Worm (Caenorhabditis elegans) whole organism, midembryonic: ENCODE measurements around the gene F28H6.4.

Experiments used
- T22C8.4 ChIP-seq: fragments of 200-800 bp; sonication (Bioruptor generic); IDR thresholded peaks from 2 replicates; pipeline ENCODE4 v1.3.6; 2022; ENCODE audit warnings: missing genetic modification characterization, missing compliant biosample characterization
- cog-1 ChIP-seq: sonication (generic microtip); optimal IDR thresholded peaks from 2 replicates; lab custom pipeline; 2016; ENCODE audit warnings: missing genetic modification characterization, missing compliant biosample characterization
- flt-1 ChIP-seq: fragments of 200-800 bp; sonication (Bioruptor generic); IDR thresholded peaks from 2 replicates; pipeline ENCODE4 v1.3.6; 2022; ENCODE audit warnings: missing genetic modification characterization, missing compliant biosample characterization
- klf-2 ChIP-seq: fragments of 200-800 bp; sonication (Bioruptor generic); conservative IDR thresholded peaks from 2 replicates; pipeline ENCODE4 v1.3.6; 2022; ENCODE audit warnings: missing genetic modification reagents, missing genetic modification characterization, missing compliant biosample characterization
- med-1 ChIP-seq: sonication (generic microtip); optimal IDR thresholded peaks from 2 replicates; lab custom pipeline; 2017; ENCODE audit warnings: missing genetic modification characterization, mild to moderate bottlenecking, missing compliant biosample characterization, antibody characterized with exemption, missing genetic modification reagents; ENCODE audit not compliant: insufficient read depth
- ref-1 ChIP-seq: fragments of 200-800 bp; sonication (Bioruptor generic); conservative IDR thresholded peaks from 2 replicates; pipeline ENCODE4 v1.3.6; 2022; ENCODE audit warnings: missing genetic modification reagents, missing genetic modification characterization, missing compliant biosample characterization
- tab-1 ChIP-seq: fragments of 200-800 bp; sonication (Bioruptor generic); IDR thresholded peaks from 2 replicates; pipeline ENCODE4 v1.3.6; 2022; ENCODE audit warnings: missing genetic modification characterization, missing compliant biosample characterization
- ztf-23 ChIP-seq: fragments of 200-800 bp; sonication (Bioruptor generic); IDR thresholded peaks from 2 replicates; pipeline ENCODE4 v1.3.6; 2022; ENCODE audit warnings: missing genetic modification reagents, missing genetic modification characterization, missing compliant biosample characterization
- ztf-29 ChIP-seq: fragments of 200-800 bp; sonication (Bioruptor generic); IDR thresholded peaks from 2 replicates; pipeline ENCODE4 v1.3.6; 2022; ENCODE audit warnings: missing genetic modification reagents, missing genetic modification characterization, missing compliant biosample characterization

Gene F28H6.4

ce11 chrX:14141344-14141841 is 13.7 kb downstream of the F28H6.4 start:
- TF ChIP-seq cog-1: no peak
- no peak for TF ChIP-seq ztf-29 (GFP tag; lab: Robert Waterston, UW)
- no peak for TF ChIP-seq tab-1 (GFP tag; lab: Robert Waterston, UW)
- TF ChIP-seq med-1 (GFP tag; lab: Kevin White, UChicago): no peak
- no peak for TF ChIP-seq T22C8.4
- TF ChIP-seq ref-1 (GFP tag; lab: Robert Waterston, UW): no peak

DNA sequence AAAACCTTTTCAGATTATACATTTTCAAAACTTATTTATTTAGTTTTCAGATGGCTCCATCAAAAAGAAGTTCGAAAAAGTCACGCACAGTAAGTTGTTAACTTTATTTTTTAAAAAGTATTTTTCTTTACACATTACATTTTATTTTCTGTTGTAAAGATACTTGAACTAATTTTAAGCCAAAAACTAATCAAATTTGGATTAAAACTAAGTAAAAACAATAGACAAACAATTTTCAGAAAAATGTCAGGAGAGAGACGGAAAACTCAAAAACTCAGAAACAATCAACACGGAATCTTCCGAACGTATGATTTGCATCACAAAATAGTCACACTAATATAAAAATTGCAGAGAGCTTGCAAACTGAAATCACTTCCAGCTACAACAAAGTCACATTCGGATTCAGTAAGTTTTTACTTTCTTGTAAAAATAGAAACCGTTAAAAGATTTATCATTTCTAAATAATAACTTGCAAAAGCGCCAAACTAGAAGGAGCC is 14.3 kb downstream of the F28H6.4 start, which contains the start of gene ceh-89:
ceh-89 (plus strand) TSS at position 51 of the 497 bp plus-strand sequence.
- no peak for TF ChIP-seq ztf-23
- no peak for TF ChIP-seq tab-1 (GFP tag; lab: Robert Waterston, UW)
- TF ChIP-seq T22C8.4: no peak
- TF ChIP-seq flt-1 (GFP tag; lab: Robert Waterston, UW): no peak
- TF ChIP-seq klf-2 (GFP tag; lab: Robert Waterston, UW): no peak
- no peak for TF ChIP-seq cog-1

ce11 chrX:14145634-14146033 is 18.0 kb downstream of the F28H6.4 start:
- TF ChIP-seq ztf-23 (no peak), tab-1 (GFP tag; lab: Robert Waterston, UW) (no peak), ref-1 (GFP tag; lab: Robert Waterston, UW) (no peak), T22C8.4 (no peak), ztf-29 (GFP tag; lab: Robert Waterston, UW) (no peak), cog-1 (no peak), med-1 (GFP tag; lab: Kevin White, UChicago) (no peak), flt-1 (GFP tag; lab: Robert Waterston, UW) (no peak), klf-2 (GFP tag; lab: Robert Waterston, UW) (no peak)

DNA sequence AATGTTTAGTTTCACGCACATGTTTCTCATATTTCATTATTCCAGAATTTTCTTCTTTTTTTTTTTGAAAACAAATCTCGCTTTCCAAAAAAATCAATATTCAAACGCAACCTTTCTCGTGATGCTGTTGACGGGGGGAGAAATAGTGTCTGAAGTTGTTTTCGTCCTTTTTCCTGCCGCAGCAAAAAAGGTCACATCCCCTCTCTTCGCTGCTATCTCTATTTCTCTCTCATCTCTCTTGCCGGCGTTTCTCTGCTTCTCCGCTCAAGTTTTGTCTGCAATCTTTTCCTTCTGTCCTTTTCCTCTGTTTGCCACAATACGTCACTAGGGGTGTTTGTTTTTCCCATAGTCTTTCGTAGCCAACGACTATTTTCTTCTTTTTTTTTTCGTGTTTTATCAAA is 19.1 kb downstream of the F28H6.4 start:
- TF ChIP-seq tab-1 (GFP tag; lab: Robert Waterston, UW): peak; percentile 28; the same call in 1 of the 2 replicates
- peak; percentile 14 for TF ChIP-seq cog-1
- TF ChIP-seq med-1 (GFP tag; lab: Kevin White, UChicago): no peak

- TF ChIP-seq ztf-29 (GFP tag; lab: Robert Waterston, UW) (no peak), klf-2 (GFP tag; lab: Robert Waterston, UW) (no peak), ref-1 (GFP tag; lab: Robert Waterston, UW) (no peak), tab-1 (GFP tag; lab: Robert Waterston, UW) (no peak), cog-1 (no peak), flt-1 (GFP tag; lab: Robert Waterston, UW) (no peak), med-1 (GFP tag; lab: Kevin White, UChicago) (no peak), T22C8.4 (no peak), ztf-23 (no peak)
Measured at ce11 chrX:14147400-14147799, 19.7 kb downstream of the F28H6.4 start, which contains the start of gene akt-2. akt-2 (plus strand) TSS chrX:14147700.

DNA sequence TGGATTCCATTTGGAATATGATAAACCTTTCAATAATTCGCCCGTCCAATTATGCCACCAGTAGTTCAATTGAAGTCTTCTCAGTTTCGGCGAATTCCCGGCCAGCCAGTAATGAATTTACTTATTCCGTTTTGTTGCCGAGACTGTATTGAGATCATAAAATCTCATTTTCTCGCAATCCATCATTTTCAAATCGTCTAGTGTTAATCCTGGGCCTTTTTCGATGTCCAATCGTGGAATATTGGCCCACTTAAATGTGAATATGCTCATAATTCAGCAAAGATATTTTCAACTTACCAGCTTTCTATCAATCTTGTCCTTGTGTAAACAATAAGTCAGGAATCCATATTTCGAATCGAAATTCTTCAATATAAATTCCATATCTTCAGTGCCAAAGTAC is 25.0 kb downstream of the F28H6.4 start:
- no peak for TF ChIP-seq tab-1 (GFP tag; lab: Robert Waterston, UW)
- no peak for TF ChIP-seq klf-2 (GFP tag; lab: Robert Waterston, UW)
- TF ChIP-seq ztf-29 (GFP tag; lab: Robert Waterston, UW): no peak
- TF ChIP-seq ref-1 (GFP tag; lab: Robert Waterston, UW): no peak
- no peak for TF ChIP-seq cog-1
- TF ChIP-seq flt-1 (GFP tag; lab: Robert Waterston, UW): no peak
- TF ChIP-seq med-1 (GFP tag; lab: Kevin White, UChicago): no peak
- no peak for TF ChIP-seq T22C8.4

ce11 chrX:14156913-14157312 is 29.2 kb downstream of the F28H6.4 start, which contains the start of gene ceh-90:
ceh-90 (minus strand) TSS chrX:14157013.
- TF ChIP-seq cog-1 (no peak), med-1 (GFP tag; lab: Kevin White, UChicago) (no peak), T22C8.4 (no peak)

DNA sequence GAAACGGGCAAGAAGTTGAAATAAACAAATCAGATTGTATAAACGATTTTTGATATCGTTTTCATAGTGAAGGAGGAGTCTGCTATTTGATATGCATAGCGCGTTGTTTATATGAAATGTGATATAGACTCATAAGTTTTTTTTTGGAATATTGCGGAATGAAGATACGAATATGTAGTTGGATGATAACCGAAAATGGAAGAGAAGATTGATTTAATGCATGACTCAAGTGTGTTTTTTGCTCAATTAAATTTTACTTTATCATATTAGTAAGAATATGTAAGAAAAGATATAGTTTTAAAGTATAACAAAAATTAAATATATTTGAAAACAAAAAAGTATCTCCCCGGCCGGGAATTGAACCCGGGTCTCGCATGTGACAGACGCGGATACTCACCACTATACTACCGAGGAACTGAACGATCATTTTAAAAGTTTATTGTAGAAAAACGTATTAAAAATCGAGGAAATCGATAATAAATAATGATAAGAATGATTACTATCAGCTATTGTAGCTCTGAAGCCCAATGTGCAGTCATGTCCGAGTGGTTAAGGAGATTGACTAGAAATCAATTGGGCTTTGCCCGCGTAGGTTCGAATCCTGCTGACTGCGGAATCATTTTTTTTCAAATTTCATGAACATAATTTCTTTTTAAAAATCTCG is 34.1 kb downstream of the F28H6.4 start, which contains the start of gene lgc-25:
lgc-25 (minus strand) TSS at position 51 of the 664 bp plus-strand sequence.
- TF ChIP-seq flt-1 (GFP tag; lab: Robert Waterston, UW) (no peak), tab-1 (GFP tag; lab: Robert Waterston, UW) (no peak), ztf-23 (no peak), T22C8.4 (no peak), klf-2 (GFP tag; lab: Robert Waterston, UW) (no peak), cog-1 (no peak), med-1 (GFP tag; lab: Kevin White, UChicago) (no peak), ztf-29 (GFP tag; lab: Robert Waterston, UW) (no peak), ref-1 (GFP tag; lab: Robert Waterston, UW) (no peak)

ce11 chrX:14164234-14164633 is 36.6 kb downstream of the F28H6.4 start, which contains the start of gene vha-20:
vha-20 (minus strand) TSS chrX:14164506.
- no peak for TF ChIP-seq cog-1
- no peak for TF ChIP-seq med-1 (GFP tag; lab: Kevin White, UChicago)
- TF ChIP-seq ztf-23: no peak
- no peak for TF ChIP-seq flt-1 (GFP tag; lab: Robert Waterston, UW)
- no peak for TF ChIP-seq ztf-29 (GFP tag; lab: Robert Waterston, UW)
- no peak for TF ChIP-seq tab-1 (GFP tag; lab: Robert Waterston, UW)
- TF ChIP-seq ref-1 (GFP tag; lab: Robert Waterston, UW): no peak
- TF ChIP-seq klf-2 (GFP tag; lab: Robert Waterston, UW): no peak
- no peak for TF ChIP-seq T22C8.4

DNA sequence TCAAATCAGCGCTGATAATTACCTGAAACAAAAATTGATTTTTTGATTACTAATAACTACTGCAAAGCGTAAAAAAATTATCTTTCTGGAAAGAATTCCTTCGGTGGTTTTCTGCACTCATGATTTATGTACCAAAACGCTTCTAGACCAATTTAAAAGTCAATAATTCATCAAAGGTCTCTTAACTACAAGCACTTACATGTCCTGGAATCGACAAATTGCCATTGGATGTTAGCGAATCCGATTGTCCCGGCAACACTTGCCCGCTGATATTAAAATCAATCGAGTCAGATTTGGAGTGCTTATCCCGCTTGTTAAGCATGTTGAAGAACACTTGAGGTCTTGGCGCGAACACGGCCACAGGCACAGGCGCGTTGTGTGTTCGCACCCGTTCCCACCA is 37.5 kb downstream of the F28H6.4 start:
- no peak for TF ChIP-seq cog-1
- no peak for TF ChIP-seq flt-1 (GFP tag; lab: Robert Waterston, UW)
- TF ChIP-seq klf-2 (GFP tag; lab: Robert Waterston, UW): no peak
- no peak for TF ChIP-seq med-1 (GFP tag; lab: Kevin White, UChicago)
- no peak for TF ChIP-seq ref-1 (GFP tag; lab: Robert Waterston, UW)
- no peak for TF ChIP-seq ztf-29 (GFP tag; lab: Robert Waterston, UW)
- TF ChIP-seq tab-1 (GFP tag; lab: Robert Waterston, UW): no peak
- no peak for TF ChIP-seq ztf-23
- no peak for TF ChIP-seq T22C8.4
